Fruit fly (Drosophila melanogaster): ENCODE results near the gene nrm.

The nrm gene

dm6 chr3L:23088927-23089326, 90.8 kb downstream of the nrm start:
- TF ChIP-seq Sin3A (optimal IDR thresholded peaks at IDR 0.05) (no peak), ttk (optimal IDR thresholded peaks at IDR 0.05) (no peak), insv (optimal IDR thresholded peaks at IDR 0.05) (no peak), psq (optimal IDR thresholded peaks at IDR 0.05) (no peak), Myc (optimal IDR thresholded peaks at IDR 0.05) (no peak), h (optimal IDR thresholded peaks at IDR 0.05) (no peak)

Measured in Kc167 (cell line).